Fruit fly (Drosophila melanogaster) whole organism, embryonic: Measurements from ENCODE around the gene ZnT77C.

Source experiments
- Bgb ChIP-seq: fragments of 200-800 bp; sonication (Bioruptor generic); IDR thresholded peaks from 2 replicates; pipeline ENCODE4 v1.3.6; 2022; ENCODE audit warnings: missing biosample characterization, missing genetic modification characterization; ENCODE audit not compliant: partially characterized antibody
- CG1024 ChIP-seq: fragments of 200-800 bp; sonication (Bioruptor generic); IDR thresholded peaks from 2 replicates; pipeline ENCODE4 v1.3.6; 2022; ENCODE audit warnings: missing biosample characterization, missing genetic modification characterization
- CG10543 ChIP-seq: fragments of 200-800 bp; sonication (Bioruptor generic); optimal IDR thresholded peaks from 3 replicates; lab custom pipeline; 2017; ENCODE audit warnings: missing biosample characterization, mild to moderate bottlenecking, missing genetic modification characterization, moderate library complexity
- CG10959 ChIP-seq: fragments of 200-800 bp; sonication (Bioruptor generic); IDR thresholded peaks from 2 replicates; pipeline ENCODE4 v1.3.6; 2022; ENCODE audit warnings: missing biosample characterization, missing genetic modification characterization
- CG10979 ChIP-seq: fragments of 200-800 bp; sonication (Bioruptor generic); optimal IDR thresholded peaks from 2 replicates; lab custom pipeline; 2018; ENCODE audit warnings: missing biosample characterization, mild to moderate bottlenecking, missing genetic modification characterization, moderate library complexity
- CG11696 ChIP-seq: fragments of 200-800 bp; sonication (Bioruptor generic); IDR thresholded peaks from 2 replicates; pipeline ENCODE4 v1.3.6; 2022; ENCODE audit warnings: missing biosample characterization, missing genetic modification characterization
- CG12299 ChIP-seq: fragments of 200-800 bp; sonication (Bioruptor generic); optimal IDR thresholded peaks from 2 replicates; lab custom pipeline; 2018; ENCODE audit warnings: missing biosample characterization, mild to moderate bottlenecking, missing genetic modification characterization
- CG13123 ChIP-seq: fragments of 200-800 bp; sonication (Bioruptor generic); optimal IDR thresholded peaks from 2 replicates; lab custom pipeline; 2016; ENCODE audit warnings: missing biosample characterization, missing genetic modification characterization
- CG13296 ChIP-seq: fragments of 200-800 bp; sonication (Bioruptor generic); optimal IDR thresholded peaks from 3 replicates; lab custom pipeline; 2018; ENCODE audit warnings: missing biosample characterization, mild to moderate bottlenecking, missing genetic modification characterization
- CG14710 ChIP-seq: fragments of 200-800 bp; sonication (Bioruptor generic); optimal IDR thresholded peaks from 3 replicates; lab custom pipeline; 2019; ENCODE audit warnings: missing biosample characterization, mild to moderate bottlenecking, missing genetic modification characterization, moderate library complexity
- CG15479 ChIP-seq: fragments of 200-800 bp; sonication (Bioruptor generic); optimal IDR thresholded peaks from 3 replicates; lab custom pipeline; 2019; ENCODE audit warnings: missing biosample characterization, mild to moderate bottlenecking, missing genetic modification characterization, moderate library complexity
- CG16779 ChIP-seq: fragments of 200-800 bp; sonication (Bioruptor generic); IDR thresholded peaks from 2 replicates; pipeline ENCODE4 v1.3.6; 2022; ENCODE audit warnings: missing biosample characterization, missing genetic modification characterization
- CG17385 ChIP-seq: fragments of 200-800 bp; sonication (Bioruptor generic); optimal IDR thresholded peaks from 3 replicates; lab custom pipeline; 2018; ENCODE audit warnings: missing biosample characterization, mild to moderate bottlenecking, missing genetic modification characterization
- CG1792 ChIP-seq: fragments of 200-800 bp; sonication (Bioruptor generic); optimal IDR thresholded peaks from 2 replicates; lab custom pipeline; 2016; ENCODE audit warnings: missing biosample characterization, missing genetic modification characterization
- CG18599 ChIP-seq: fragments of 200-800 bp; sonication (Bioruptor generic); optimal IDR thresholded peaks from 3 replicates; lab custom pipeline; 2017; ENCODE audit warnings: missing biosample characterization, missing genetic modification characterization, mild to moderate bottlenecking, moderate library complexity, missing genetic modification reagents
- CG2202 ChIP-seq: fragments of 200-800 bp; sonication (Bioruptor generic); optimal IDR thresholded peaks from 2 replicates; lab custom pipeline; 2018; ENCODE audit warnings: missing biosample characterization, mild to moderate bottlenecking, missing genetic modification characterization
- CG30431 ChIP-seq: fragments of 200-800 bp; sonication (Bioruptor generic); optimal IDR thresholded peaks from 2 replicates; lab custom pipeline; 2017; ENCODE audit warnings: missing biosample characterization, missing genetic modification characterization
- CG32532 ChIP-seq: fragments of 200-800 bp; sonication (Bioruptor generic); IDR thresholded peaks from 2 replicates; pipeline ENCODE4 v1.3.6; 2022; ENCODE audit warnings: missing biosample characterization, missing genetic modification characterization
- CG33557 ChIP-seq: fragments of 200-800 bp; sonication (Bioruptor generic); optimal IDR thresholded peaks from 2 replicates; lab custom pipeline; 2019; ENCODE audit warnings: missing biosample characterization, mild to moderate bottlenecking, missing genetic modification characterization, moderate library complexity
- CG34224 ChIP-seq: fragments of 200-800 bp; sonication (Bioruptor generic); IDR thresholded peaks from 3 replicates; pipeline ENCODE4 v1.3.6; 2022; ENCODE audit warnings: missing biosample characterization, missing genetic modification characterization; ENCODE audit not compliant: partially characterized antibody
- CG4282 ChIP-seq: fragments of 200-800 bp; sonication (Bioruptor generic); optimal IDR thresholded peaks from 2 replicates; lab custom pipeline; 2016; ENCODE audit warnings: missing biosample characterization, missing genetic modification characterization
- CG4730 ChIP-seq: fragments of 200-800 bp; sonication (Bioruptor generic); IDR thresholded peaks from 2 replicates; pipeline ENCODE4 v1.3.6; 2022; ENCODE audit warnings: missing biosample characterization, missing genetic modification characterization
- Dip3 ChIP-seq: fragments of 200-800 bp; sonication (Bioruptor generic); optimal IDR thresholded peaks from 3 replicates; lab custom pipeline; 2016; ENCODE audit warnings: missing biosample characterization, missing genetic modification characterization
- Eip74EF ChIP-seq, 2 experiments: fragments of 200-800 bp in 1 of 2; fragments of >200 bp in 1 of 2; sonication (Bioruptor generic) in 1 of 2; optimal IDR thresholded peaks; 2 replicates each; lab custom pipeline; 2017 to 2019; ENCODE audit warnings: missing biosample characterization in 2 of 2, missing genetic modification characterization in 2 of 2, mild to moderate bottlenecking in 1 of 2, moderate library complexity in 1 of 2
- Elba2 ChIP-seq: fragments of 200-800 bp; sonication (Bioruptor generic); optimal IDR thresholded peaks from 3 replicates; lab custom pipeline; 2016; ENCODE audit warnings: missing biosample characterization, missing genetic modification characterization
- H15 ChIP-seq: fragments of 200-800 bp; sonication (Bioruptor generic); IDR thresholded peaks from 3 replicates; pipeline ENCODE4 v1.3.6; 2022; ENCODE audit warnings: missing biosample characterization, missing genetic modification characterization
- Hmx ChIP-seq: fragments of 200-800 bp; sonication (Bioruptor generic); optimal IDR thresholded peaks from 2 replicates; lab custom pipeline; 2016; ENCODE audit warnings: missing biosample characterization, missing genetic modification characterization
- Hr39 ChIP-seq: fragments of >200 bp; optimal IDR thresholded peaks from 2 replicates; lab custom pipeline; 2017
- Lpt ChIP-seq: fragments of >200 bp; optimal IDR thresholded peaks from 2 replicates; lab custom pipeline; 2018; ENCODE audit warnings: missing biosample characterization, missing genetic modification characterization
- Max ChIP-seq: fragments of 200-800 bp; sonication (Bioruptor generic); optimal IDR thresholded peaks from 2 replicates; lab custom pipeline; 2016; ENCODE audit warnings: missing biosample characterization, mild to moderate bottlenecking, missing genetic modification characterization
- Oli ChIP-seq: fragments of 200-800 bp; sonication (Bioruptor generic); optimal IDR thresholded peaks from 2 replicates; lab custom pipeline; 2018; ENCODE audit warnings: missing biosample characterization, mild to moderate bottlenecking, missing genetic modification characterization, moderate library complexity
- PHDP ChIP-seq: fragments of 200-800 bp; sonication (Bioruptor generic); optimal IDR thresholded peaks from 3 replicates; lab custom pipeline; 2018; ENCODE audit warnings: missing biosample characterization, mild to moderate bottlenecking, missing genetic modification characterization, moderate library complexity
- Ravus ChIP-seq: fragments of 200-800 bp; sonication (Bioruptor generic); IDR thresholded peaks from 2 replicates; pipeline ENCODE4 v1.3.6; 2022; ENCODE audit warnings: missing biosample characterization, missing genetic modification characterization
- Sox102F ChIP-seq: fragments of 200-800 bp; sonication (Bioruptor generic); optimal IDR thresholded peaks from 2 replicates; lab custom pipeline; 2018; ENCODE audit warnings: missing biosample characterization, mild to moderate bottlenecking, missing genetic modification characterization, moderate library complexity
- Stat92E ChIP-seq, 3 experiments: fragments of >200 bp in 2 of 3; fragments of 200-800 bp in 1 of 3; sonication (Bioruptor generic) in 1 of 3; optimal IDR thresholded peaks; 2 replicates each; lab custom pipeline; 2017 to 2019; ENCODE audit warnings: missing biosample characterization in 3 of 3, missing genetic modification characterization in 3 of 3, mild to moderate bottlenecking in 1 of 3, moderate library complexity in 1 of 3
- YL-1 ChIP-seq: fragments of 200-800 bp; sonication (Bioruptor generic); optimal IDR thresholded peaks from 3 replicates; lab custom pipeline; 2017; ENCODE audit warnings: missing biosample characterization, mild to moderate bottlenecking, missing genetic modification characterization
- ci ChIP-seq: fragments of 200-800 bp; sonication (Bioruptor generic); IDR thresholded peaks from 3 replicates; pipeline ENCODE4 v1.3.6; 2022; ENCODE audit warnings: missing biosample characterization, missing genetic modification characterization
- croc ChIP-seq: fragments of 200-800 bp; sonication (Bioruptor generic); conservative IDR thresholded peaks from 3 replicates; pipeline ENCODE4 v1.3.6; 2022; ENCODE audit warnings: missing biosample characterization, missing genetic modification characterization
- esg ChIP-seq: fragments of 200-800 bp; sonication (Bioruptor generic); conservative IDR thresholded peaks from 2 replicates; pipeline ENCODE4 v1.3.6; 2022; ENCODE audit warnings: missing biosample characterization, missing genetic modification characterization
- fru ChIP-seq: fragments of >200 bp; optimal IDR thresholded peaks from 2 replicates; lab custom pipeline; 2017
- gcm2 ChIP-seq: fragments of 200-800 bp; sonication (Bioruptor generic); optimal IDR thresholded peaks from 2 replicates; lab custom pipeline; 2016; ENCODE audit warnings: missing biosample characterization, missing genetic modification characterization
- hb ChIP-seq: fragments of 200-800 bp; sonication (Bioruptor generic); IDR thresholded peaks from 3 replicates; pipeline ENCODE4 v1.3.6; 2022; ENCODE audit warnings: missing biosample characterization, missing genetic modification characterization; ENCODE audit not compliant: partially characterized antibody
- inv ChIP-seq: fragments of 200-800 bp; sonication (Bioruptor generic); IDR thresholded peaks from 2 replicates; pipeline ENCODE4 v1.3.6; 2022; ENCODE audit warnings: missing biosample characterization, missing genetic modification characterization; ENCODE audit not compliant: partially characterized antibody
- lbe ChIP-seq: fragments of 200-800 bp; sonication (Bioruptor generic); optimal IDR thresholded peaks from 2 replicates; lab custom pipeline; 2016; ENCODE audit warnings: missing biosample characterization, mild to moderate bottlenecking, missing genetic modification characterization
- schlank ChIP-seq: fragments of 200-800 bp; sonication (Bioruptor generic); optimal IDR thresholded peaks from 2 replicates; lab custom pipeline; 2018; ENCODE audit warnings: missing biosample characterization, mild to moderate bottlenecking, missing genetic modification characterization
- sqz ChIP-seq: fragments of 200-800 bp; sonication (Bioruptor generic); optimal IDR thresholded peaks from 3 replicates; lab custom pipeline; 2018; ENCODE audit warnings: missing biosample characterization, mild to moderate bottlenecking, missing genetic modification characterization
- sug ChIP-seq: fragments of 200-800 bp; optimal IDR thresholded peaks from 2 replicates; lab custom pipeline; 2019; ENCODE audit warnings: missing biosample characterization, mild to moderate bottlenecking, missing genetic modification characterization, moderate library complexity
- tgo ChIP-seq: fragments of 200-800 bp; sonication (Bioruptor generic); IDR thresholded peaks from 3 replicates; pipeline ENCODE4 v1.3.6; 2022; ENCODE audit warnings: missing biosample characterization, missing genetic modification characterization
- wek ChIP-seq: fragments of 200-800 bp; sonication (Bioruptor generic); optimal IDR thresholded peaks from 3 replicates; lab custom pipeline; 2018; ENCODE audit warnings: missing biosample characterization, mild to moderate bottlenecking, missing genetic modification characterization, moderate library complexity
- z ChIP-seq: fragments of 200-800 bp; sonication (Bioruptor generic); IDR thresholded peaks from 3 replicates; pipeline ENCODE4 v1.3.6; 2022; ENCODE audit warnings: missing biosample characterization, missing genetic modification characterization

The ZnT77C gene

DNA sequence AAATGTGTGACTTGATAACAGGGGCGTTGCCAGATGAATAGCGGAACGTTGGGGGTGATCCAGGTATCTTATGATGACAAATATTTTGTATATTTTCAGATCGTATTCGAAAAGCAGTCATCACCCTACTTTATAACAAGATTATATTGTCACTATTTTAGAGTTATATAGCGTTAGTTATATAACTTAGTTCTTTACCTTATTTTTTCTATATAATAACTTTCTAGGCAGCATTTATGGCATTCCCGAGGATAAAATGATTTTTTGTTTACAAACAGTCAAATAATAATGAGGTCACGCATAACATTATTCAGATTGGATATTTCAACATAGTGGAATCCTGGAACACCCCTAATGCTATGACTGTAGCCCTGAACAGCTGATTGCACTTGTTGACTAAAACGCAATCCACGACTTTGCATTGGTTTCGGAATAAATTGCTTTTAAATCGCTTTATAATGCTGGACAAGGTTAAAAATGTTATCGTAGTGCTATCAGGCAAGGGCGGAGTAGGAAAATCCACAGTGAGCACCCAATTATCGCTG is 31.5 kb upstream of the ZnT77C start, which contains the start of gene Nubp2 (continued):
- peak; percentile 97 for TF ChIP-seq sug (tag; lab: Kevin White, UChicago)
- peak; percentile 96 for TF ChIP-seq CG33557 (GFP tag; lab: Kevin White, UChicago)
- TF ChIP-seq CG4282 (GFP tag; lab: Kevin White, UChicago) = peak; percentile 70
- TF ChIP-seq Bgb (GFP tag; lab: Robert Waterston, UW) = no peak
- peak; percentile 96 for TF ChIP-seq PHDP (tag; lab: Kevin White, UChicago)
- peak in 1 of 3 experiments; percentile 70 for TF ChIP-seq Stat92E (GFP tag; optimal IDR thresholded peaks at IDR 0.05; lab: Kevin White, UChicago)
- peak; percentile 85 for TF ChIP-seq schlank
- TF ChIP-seq Eip74EF (GFP tag; optimal IDR thresholded peaks at IDR 0.05; lab: Kevin White, UChicago) = peak in 1 of 2 experiments; percentile 83
- peak; percentile 91 for TF ChIP-seq CG30431 (GFP tag; lab: Kevin White, UChicago)
- peak; percentile 90 for TF ChIP-seq CG4730 (GFP tag; lab: Robert Waterston, UW)
- peak; percentile 94 for TF ChIP-seq CG10979
- no peak for TF ChIP-seq inv (GFP tag; lab: Robert Waterston, UW)
- TF ChIP-seq CG13296 = peak; percentile 93
- peak; percentile 87 for TF ChIP-seq ci (GFP tag; lab: Robert Waterston, UW)
- peak; percentile 90 for TF ChIP-seq CG17385 (GFP tag; lab: Kevin White, UChicago)
- TF ChIP-seq lbe (GFP tag; lab: Kevin White, UChicago) = peak; percentile 74
- peak; percentile 99 for TF ChIP-seq wek (GFP tag; lab: Kevin White, UChicago)
- TF ChIP-seq CG16779 (GFP tag; lab: Robert Waterston, UW) = peak; percentile 82
- peak; percentile 91 for TF ChIP-seq H15 (GFP tag; lab: Robert Waterston, UW)
- TF ChIP-seq Oli (tag; lab: Kevin White, UChicago) = peak; percentile 95
- peak; percentile 90 for TF ChIP-seq Elba2 (GFP tag; lab: Kevin White, UChicago)
- TF ChIP-seq fru (lab: Kevin White, UChicago) = no peak
- TF ChIP-seq CG10543 (GFP tag; lab: Kevin White, UChicago) = peak; percentile 97
- TF ChIP-seq hb = no peak
- peak; percentile 96 for TF ChIP-seq Max (GFP tag; lab: Kevin White, UChicago)
- TF ChIP-seq CG14710 (tag; lab: Kevin White, UChicago) = peak; percentile 97
- peak; percentile 81 for TF ChIP-seq CG2202 (tag; lab: Kevin White, UChicago)
- TF ChIP-seq Ravus = peak; percentile 71
- peak; percentile 91 for TF ChIP-seq CG12299 (tag; lab: Kevin White, UChicago)
- TF ChIP-seq CG1024 (GFP tag; lab: Robert Waterston, UW) = peak; percentile 70
- peak; percentile 86 for TF ChIP-seq gcm2 (GFP tag; lab: Kevin White, UChicago)
- TF ChIP-seq CG10959 (GFP tag; lab: Robert Waterston, UW) = peak; percentile 86
- TF ChIP-seq esg (GFP tag; lab: Robert Waterston, UW) = peak; percentile 93
- TF ChIP-seq Lpt (GFP tag; lab: Kevin White, UChicago) = no peak
- peak; percentile 94 for TF ChIP-seq CG32532 (GFP tag; lab: Robert Waterston, UW)
- TF ChIP-seq Sox102F (GFP tag; lab: Kevin White, UChicago) = peak; percentile 94
- peak; percentile 90 for TF ChIP-seq sqz (GFP tag; lab: Kevin White, UChicago)
- TF ChIP-seq tgo (GFP tag; lab: Robert Waterston, UW) = peak; percentile 95
- TF ChIP-seq Dip3 (GFP tag; lab: Kevin White, UChicago) = peak; percentile 94
- peak; percentile 84 for TF ChIP-seq YL-1 (GFP tag; lab: Kevin White, UChicago)
- peak; percentile 95 for TF ChIP-seq CG18599
- TF ChIP-seq croc = peak; percentile 93
- TF ChIP-seq CG13123 (GFP tag; lab: Kevin White, UChicago) = peak; percentile 93
- no peak for TF ChIP-seq CG34224 (GFP tag; lab: Robert Waterston, UW)
- TF ChIP-seq Hmx (GFP tag; lab: Kevin White, UChicago) = peak; percentile 91
- peak; percentile 73 for TF ChIP-seq CG11696 (GFP tag; lab: Robert Waterston, UW)
- TF ChIP-seq z (GFP tag; lab: Robert Waterston, UW) = peak; percentile 65; the same call in 1 of the 3 replicates
- no peak for TF ChIP-seq Hr39 (lab: Kevin White, UChicago)
- peak; percentile 52 for TF ChIP-seq CG15479 (GFP tag; lab: Kevin White, UChicago)
- peak; percentile 87 for TF ChIP-seq CG1792
